Fruit fly (Drosophila melanogaster): ENCODE measurements around the gene Efr.

The Efr gene

DNA sequence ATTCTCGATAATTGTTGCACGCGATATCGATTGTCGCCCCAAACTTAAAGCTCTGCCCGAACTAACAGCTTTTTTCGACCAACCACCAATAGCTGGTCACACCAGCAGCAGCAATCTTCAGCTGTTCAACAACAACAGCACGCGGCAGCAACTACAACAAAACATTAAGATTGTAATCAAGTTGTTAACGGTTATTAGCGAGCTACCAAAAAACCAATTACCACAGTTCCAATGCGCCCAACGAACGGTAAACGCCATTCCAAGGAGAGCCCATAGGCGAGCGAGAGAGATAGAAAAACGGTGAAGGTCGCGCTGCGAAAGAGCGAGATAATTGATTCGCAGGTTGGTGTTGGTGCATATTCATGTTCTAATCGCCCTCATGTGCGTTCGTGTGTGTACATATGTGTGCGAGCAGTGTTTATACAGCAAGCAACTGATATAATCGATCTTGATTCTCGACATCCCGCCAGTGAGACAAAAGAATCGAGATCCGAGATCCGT lies at the start of gene Efr:
Gene Efr, plus strand, starts transcription at position 113 of the 501 bp plus-strand sequence.
- TF ChIP-seq h (optimal IDR thresholded peaks at IDR 0.05) (no peak), Myc (optimal IDR thresholded peaks at IDR 0.05) (no peak), psq (optimal IDR thresholded peaks at IDR 0.05) (no peak), Sin3A (optimal IDR thresholded peaks at IDR 0.05) (no peak), insv (optimal IDR thresholded peaks at IDR 0.05) (no peak), ttk (optimal IDR thresholded peaks at IDR 0.05) (no peak)

DNA sequence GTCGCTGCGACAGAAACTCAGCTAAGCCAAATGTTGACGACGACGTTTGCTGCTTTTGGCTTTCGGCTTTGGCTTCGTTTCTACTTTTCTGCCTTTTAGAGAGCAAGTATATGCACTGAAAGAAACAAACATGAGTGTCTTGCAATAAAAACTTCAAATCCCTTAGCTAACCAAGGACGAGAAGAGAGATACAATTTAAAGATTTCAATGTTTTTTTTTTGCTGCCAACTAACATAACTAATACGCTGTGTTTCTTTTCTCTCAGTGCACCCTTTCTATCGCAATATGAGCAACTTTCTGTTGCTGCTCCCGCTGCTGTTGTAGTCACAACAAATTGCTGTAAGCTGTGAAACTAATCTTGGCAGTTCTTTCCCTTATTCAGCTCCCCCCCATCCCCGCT lies 40.3 kb upstream of the Efr start:
- no peak for TF ChIP-seq Myc (optimal IDR thresholded peaks at IDR 0.05)
- TF ChIP-seq Sin3A (optimal IDR thresholded peaks at IDR 0.05): no peak
- no peak for TF ChIP-seq psq (optimal IDR thresholded peaks at IDR 0.05)
- TF ChIP-seq ttk (optimal IDR thresholded peaks at IDR 0.05): no peak
- TF ChIP-seq insv (optimal IDR thresholded peaks at IDR 0.05): no peak
- TF ChIP-seq h (optimal IDR thresholded peaks at IDR 0.05): no peak

DNA sequence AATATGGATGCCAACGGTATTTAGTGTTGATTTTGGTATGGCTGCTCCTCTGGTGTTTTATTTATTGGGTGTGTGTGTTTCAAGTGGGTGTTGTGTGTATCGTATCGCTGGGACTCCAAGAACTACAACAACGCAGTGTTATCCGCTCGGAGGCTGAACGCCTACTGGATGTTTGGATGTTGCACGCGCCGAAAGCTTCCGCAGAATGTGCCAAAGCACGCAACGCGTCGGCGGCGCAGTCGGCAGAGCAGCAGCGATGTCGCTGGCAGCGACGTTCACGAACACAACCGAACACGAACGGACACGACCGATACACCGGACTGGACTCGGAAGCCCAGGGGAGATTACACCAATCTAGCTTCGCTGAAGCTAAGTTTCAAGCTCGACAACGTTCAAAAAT lies 27.4 kb upstream of the Efr start, which contains the start of gene Ca-alpha1T:
Gene Ca-alpha1T, minus strand, starts transcription at position 152 of the 400 bp plus-strand sequence.
- TF ChIP-seq Myc (optimal IDR thresholded peaks at IDR 0.05): no peak
- no peak for TF ChIP-seq insv (optimal IDR thresholded peaks at IDR 0.05)
- TF ChIP-seq ttk (optimal IDR thresholded peaks at IDR 0.05): no peak
- no peak for TF ChIP-seq h (optimal IDR thresholded peaks at IDR 0.05)
- TF ChIP-seq Sin3A (optimal IDR thresholded peaks at IDR 0.05): no peak
- TF ChIP-seq psq (optimal IDR thresholded peaks at IDR 0.05): no peak

DNA sequence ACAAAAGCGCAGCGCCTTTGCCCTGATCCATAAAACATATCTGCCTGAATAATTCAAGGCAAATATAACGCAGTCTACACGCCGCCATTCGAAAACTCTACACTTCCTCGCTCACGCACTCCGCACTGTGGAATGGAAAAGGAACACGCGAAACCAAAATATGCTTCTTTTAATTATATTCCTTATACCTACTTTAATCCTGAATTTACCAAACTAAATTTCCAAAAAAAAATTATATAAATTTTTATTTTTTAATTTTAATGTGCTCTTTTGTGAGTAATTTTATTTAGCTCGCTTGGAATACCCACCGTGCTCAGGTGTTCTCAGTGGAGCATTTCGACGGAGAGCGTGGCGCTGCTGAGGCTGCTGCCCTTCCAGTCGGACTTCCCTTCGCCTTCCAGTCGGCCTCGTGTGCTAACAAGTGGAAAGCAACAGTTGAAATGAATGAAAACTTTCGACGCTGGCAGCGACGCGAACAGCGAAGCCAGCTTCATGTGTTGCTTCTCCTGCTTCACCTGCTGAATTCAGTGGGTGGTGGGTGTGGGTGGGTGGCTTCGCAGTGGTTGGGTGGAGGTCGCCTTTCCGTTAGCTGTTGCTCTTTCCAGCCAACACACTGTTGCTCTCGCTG lies 26.5 kb upstream of the Efr start:
- TF ChIP-seq Myc (optimal IDR thresholded peaks at IDR 0.05) (no peak), Sin3A (optimal IDR thresholded peaks at IDR 0.05) (no peak)

DNA sequence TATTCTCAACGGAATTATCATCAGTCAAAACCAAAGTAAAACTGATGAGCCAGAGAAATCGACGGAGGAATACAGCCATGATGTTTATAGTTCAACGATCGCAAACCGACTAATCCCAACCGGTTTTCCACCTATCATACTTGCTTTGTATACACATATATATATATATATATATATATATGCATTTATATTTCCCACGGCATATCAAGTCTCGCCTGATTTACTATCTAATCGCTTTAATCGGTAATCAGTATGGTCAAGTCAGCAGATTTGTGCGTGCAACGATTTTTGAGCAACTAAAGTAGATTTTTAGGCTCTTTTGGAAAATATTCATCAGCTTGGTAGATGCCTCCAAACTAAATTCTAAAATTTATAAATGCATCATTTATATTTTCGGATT lies 23.4 kb upstream of the Efr start, which contains the start of gene CG32750:
Gene CG32750, minus strand, starts transcription at position 101 of the 400 bp plus-strand sequence.
- TF ChIP-seq Sin3A (optimal IDR thresholded peaks at IDR 0.05): no peak
- TF ChIP-seq h (optimal IDR thresholded peaks at IDR 0.05): no peak
- no peak for TF ChIP-seq psq (optimal IDR thresholded peaks at IDR 0.05)
- no peak for TF ChIP-seq insv (optimal IDR thresholded peaks at IDR 0.05)
- no peak for TF ChIP-seq ttk (optimal IDR thresholded peaks at IDR 0.05)
- TF ChIP-seq Myc (optimal IDR thresholded peaks at IDR 0.05): no peak

DNA sequence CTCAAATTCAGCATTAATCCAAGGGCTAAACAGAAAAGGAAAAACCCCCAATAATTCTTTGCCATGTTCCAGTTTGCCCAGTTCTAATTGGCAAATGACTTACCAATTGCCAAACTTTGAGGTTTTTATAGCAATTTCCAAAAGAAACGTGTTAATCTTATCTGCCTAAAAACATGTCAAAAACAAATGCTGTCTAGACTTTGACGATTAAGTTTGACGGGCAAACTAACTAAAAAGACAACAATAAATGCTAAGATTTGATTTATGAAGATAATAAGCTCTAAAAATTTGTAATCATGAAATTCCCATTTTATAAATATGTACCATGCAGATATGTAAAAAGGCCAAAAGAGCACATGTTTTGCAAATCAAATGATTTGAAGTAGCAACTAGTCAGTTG lies 21.2 kb upstream of the Efr start, which contains the start of gene CG32751:
Gene CG32751, minus strand, starts transcription at position 101 of the 400 bp plus-strand sequence.
- TF ChIP-seq ttk (optimal IDR thresholded peaks at IDR 0.05) (no peak), insv (optimal IDR thresholded peaks at IDR 0.05) (no peak), Myc (optimal IDR thresholded peaks at IDR 0.05) (no peak), Sin3A (optimal IDR thresholded peaks at IDR 0.05) (no peak), h (optimal IDR thresholded peaks at IDR 0.05) (no peak), psq (optimal IDR thresholded peaks at IDR 0.05) (no peak)

DNA sequence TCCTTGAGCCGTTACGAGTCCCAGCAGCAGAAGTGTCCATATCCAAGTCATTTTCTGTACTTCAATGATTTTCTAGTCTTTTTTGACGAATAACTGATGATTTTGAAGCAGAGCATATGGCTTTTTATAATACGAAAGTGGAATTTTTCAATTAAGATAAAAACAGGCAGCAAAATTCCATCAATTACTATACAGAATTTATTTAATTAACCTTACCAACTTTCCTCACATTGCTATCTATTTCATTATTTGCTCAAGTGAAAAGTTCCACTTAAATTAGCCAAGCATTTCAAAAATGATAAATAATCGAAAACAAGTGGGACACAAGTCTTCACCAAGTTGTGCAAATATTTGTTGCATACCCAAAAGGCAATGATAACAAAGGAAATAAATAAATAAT lies 20.0 kb upstream of the Efr start, which contains the start of gene CG43090:
Gene CG43090, minus strand, starts transcription at position 101 of the 400 bp plus-strand sequence.
- no peak for TF ChIP-seq psq (optimal IDR thresholded peaks at IDR 0.05)
- no peak for TF ChIP-seq Myc (optimal IDR thresholded peaks at IDR 0.05)
- TF ChIP-seq h (optimal IDR thresholded peaks at IDR 0.05): no peak
- no peak for TF ChIP-seq insv (optimal IDR thresholded peaks at IDR 0.05)
- no peak for TF ChIP-seq ttk (optimal IDR thresholded peaks at IDR 0.05)
- TF ChIP-seq Sin3A (optimal IDR thresholded peaks at IDR 0.05): no peak

DNA sequence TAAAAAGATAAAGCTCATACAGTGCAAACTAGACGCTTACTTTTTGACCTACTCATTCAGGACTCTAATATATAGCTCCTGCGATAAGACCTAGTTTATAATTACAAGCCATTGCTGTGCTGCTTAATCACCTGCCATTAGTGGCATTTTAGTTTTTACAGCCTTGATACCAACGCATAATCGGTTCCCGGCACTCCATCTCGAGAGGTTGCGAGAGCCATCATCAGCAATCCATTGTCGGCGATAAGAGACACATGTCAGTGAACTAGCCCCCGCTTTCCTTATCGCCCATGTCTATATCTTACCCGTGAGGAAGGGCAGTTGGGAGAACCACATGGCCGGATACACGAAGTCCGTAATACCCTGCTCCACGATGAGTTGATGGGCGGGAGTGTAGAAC lies 18.3 kb upstream of the Efr start:
- TF ChIP-seq insv (optimal IDR thresholded peaks at IDR 0.05) (no peak), psq (optimal IDR thresholded peaks at IDR 0.05) (no peak), Sin3A (optimal IDR thresholded peaks at IDR 0.05) (no peak), Myc (optimal IDR thresholded peaks at IDR 0.05) (no peak), h (optimal IDR thresholded peaks at IDR 0.05) (no peak), ttk (optimal IDR thresholded peaks at IDR 0.05) (no peak)

DNA sequence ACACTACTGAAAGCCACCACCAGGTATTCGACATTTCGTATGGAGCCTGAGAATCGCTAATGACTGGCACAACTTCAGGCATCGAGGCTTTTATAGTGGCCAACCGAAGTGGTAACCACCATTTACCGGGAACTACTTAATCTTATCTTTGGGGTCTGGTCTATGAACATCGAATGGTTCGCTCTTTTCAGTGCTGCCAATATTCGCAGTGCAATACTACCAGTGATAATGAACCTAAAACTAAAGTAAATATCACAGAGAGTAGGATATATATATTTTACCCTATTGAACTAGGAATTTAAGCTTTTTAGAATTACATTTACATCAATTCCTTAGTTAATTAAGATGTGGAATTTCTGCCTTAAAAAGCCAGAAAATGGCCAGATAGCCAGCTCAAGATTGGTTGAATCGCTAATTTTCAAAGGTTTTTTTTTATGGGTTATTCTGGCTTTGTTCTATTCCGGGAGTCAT lies 17.2 kb upstream of the Efr start, which contains the start of gene vanin-like:
Gene vanin-like, minus strand, starts transcription at position 51 of the 471 bp plus-strand sequence.
- TF ChIP-seq Myc (optimal IDR thresholded peaks at IDR 0.05) (no peak), h (optimal IDR thresholded peaks at IDR 0.05) (no peak), ttk (optimal IDR thresholded peaks at IDR 0.05) (no peak), Sin3A (optimal IDR thresholded peaks at IDR 0.05) (no peak), psq (optimal IDR thresholded peaks at IDR 0.05) (no peak), insv (optimal IDR thresholded peaks at IDR 0.05) (no peak)

DNA sequence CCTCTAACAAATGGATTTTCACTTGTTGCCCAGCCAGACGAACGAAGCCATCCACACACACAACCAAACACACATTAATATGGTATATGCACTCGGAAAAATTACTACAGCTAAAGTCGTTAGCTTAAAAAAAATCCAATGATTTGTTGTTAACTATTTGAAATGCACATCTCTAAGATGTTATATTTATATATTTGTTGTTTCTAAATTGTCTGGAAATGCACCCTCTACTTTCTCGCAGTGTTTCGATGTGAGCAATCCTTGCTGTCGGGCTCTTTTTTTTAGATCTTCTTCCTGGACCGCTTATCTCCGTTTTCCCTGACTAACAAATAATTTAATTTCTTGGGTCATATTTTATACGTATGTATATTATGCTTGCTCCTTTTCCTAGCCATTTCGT lies 14.7 kb upstream of the Efr start:
- TF ChIP-seq Myc (optimal IDR thresholded peaks at IDR 0.05): no peak
- no peak for TF ChIP-seq Sin3A (optimal IDR thresholded peaks at IDR 0.05)
- TF ChIP-seq psq (optimal IDR thresholded peaks at IDR 0.05): no peak
- no peak for TF ChIP-seq h (optimal IDR thresholded peaks at IDR 0.05)
- TF ChIP-seq ttk (optimal IDR thresholded peaks at IDR 0.05): no peak
- no peak for TF ChIP-seq insv (optimal IDR thresholded peaks at IDR 0.05)

DNA sequence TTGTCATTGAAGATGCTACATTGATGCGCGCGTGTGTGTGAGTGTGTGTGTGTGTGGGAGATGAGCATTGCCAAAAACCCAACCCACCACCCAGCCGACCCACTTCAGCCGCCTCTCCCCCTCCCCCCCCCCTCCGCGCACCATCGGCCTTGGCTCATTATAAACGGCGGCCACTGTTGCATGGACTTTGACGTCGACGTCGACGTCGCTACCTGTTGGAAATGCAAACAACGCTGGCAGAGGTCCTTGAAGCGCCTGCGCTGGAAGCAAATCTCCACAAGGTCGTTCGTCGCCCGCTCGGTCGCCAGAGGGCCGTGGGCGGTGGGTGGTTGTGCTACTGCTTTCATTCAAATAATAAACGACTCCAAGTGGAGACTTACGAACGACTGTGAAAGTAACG lies 3.1 kb upstream of the Efr start:
- TF ChIP-seq Sin3A (optimal IDR thresholded peaks at IDR 0.05) (no peak), insv (optimal IDR thresholded peaks at IDR 0.05) (no peak), h (optimal IDR thresholded peaks at IDR 0.05) (no peak), Myc (optimal IDR thresholded peaks at IDR 0.05) (no peak), ttk (optimal IDR thresholded peaks at IDR 0.05) (no peak), psq (optimal IDR thresholded peaks at IDR 0.05) (no peak)

DNA sequence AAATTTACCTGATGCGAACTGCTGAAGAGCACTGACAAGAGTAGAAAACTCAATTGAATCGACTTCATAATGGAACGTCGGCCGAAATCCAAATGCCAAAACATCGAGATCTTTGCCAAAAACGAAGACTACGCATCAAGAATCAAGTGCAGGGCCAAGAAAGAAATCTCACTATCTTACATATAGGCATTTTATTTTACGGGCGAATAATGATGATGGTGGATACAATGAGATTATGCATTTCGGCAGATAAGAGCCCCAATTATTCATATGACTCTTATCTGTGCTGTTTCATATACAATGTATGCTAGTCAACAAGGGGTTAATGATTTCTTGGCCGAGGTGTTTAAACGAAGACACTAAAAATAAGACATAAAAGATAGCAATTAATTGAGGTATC lies 530 bp upstream of the Efr start, which contains the start of gene Btnd:
Gene Btnd, minus strand, starts transcription at position 101 of the 400 bp plus-strand sequence.
- TF ChIP-seq Myc (optimal IDR thresholded peaks at IDR 0.05) (no peak), h (optimal IDR thresholded peaks at IDR 0.05) (no peak), Sin3A (optimal IDR thresholded peaks at IDR 0.05) (no peak)

Data from Kc167 (cell line).